Fruit fly (Drosophila melanogaster) whole organism, embryonic: ENCODE results near the gene Agpat1.

Source experiments
- Ada2b ChIP-seq: fragments of 200-800 bp; sonication (Bioruptor generic); IDR thresholded peaks from 2 replicates; pipeline ENCODE4 v1.3.6; 2022; ENCODE audit warnings: missing biosample characterization, missing genetic modification characterization
- B-H2 ChIP-seq: fragments of 200-800 bp; sonication (Bioruptor generic); optimal IDR thresholded peaks from 2 replicates; lab custom pipeline; 2018; ENCODE audit warnings: missing biosample characterization, mild to moderate bottlenecking, missing genetic modification characterization
- Bgb ChIP-seq: fragments of 200-800 bp; sonication (Bioruptor generic); IDR thresholded peaks from 2 replicates; pipeline ENCODE4 v1.3.6; 2022; ENCODE audit warnings: missing biosample characterization, missing genetic modification characterization; ENCODE audit not compliant: partially characterized antibody
- CG10147 ChIP-seq: fragments of 200-800 bp; sonication (Bioruptor generic); optimal IDR thresholded peaks from 2 replicates; lab custom pipeline; 2019; ENCODE audit warnings: missing biosample characterization, mild to moderate bottlenecking, missing genetic modification characterization, moderate library complexity
- CG10209 ChIP-seq: fragments of 200-800 bp; sonication (Bioruptor generic); optimal IDR thresholded peaks from 3 replicates; lab custom pipeline; 2017; ENCODE audit warnings: missing biosample characterization, mild to moderate bottlenecking, missing genetic modification characterization, missing genetic modification reagents
- CG10959 ChIP-seq: fragments of 200-800 bp; sonication (Bioruptor generic); IDR thresholded peaks from 2 replicates; pipeline ENCODE4 v1.3.6; 2022; ENCODE audit warnings: missing biosample characterization, missing genetic modification characterization
- CG11093 ChIP-seq: fragments of 200-800 bp; sonication (Bioruptor generic); IDR thresholded peaks from 3 replicates; pipeline ENCODE4 v1.3.6; 2022; ENCODE audit warnings: missing biosample characterization, missing genetic modification characterization
- CG11695 ChIP-seq: fragments of 200-800 bp; sonication (Bioruptor generic); IDR thresholded peaks from 3 replicates; pipeline ENCODE4 v1.3.6; 2022; ENCODE audit warnings: missing biosample characterization, missing genetic modification characterization
- CG1233 ChIP-seq: fragments of 200-800 bp; sonication (Bioruptor generic); optimal IDR thresholded peaks from 4 replicates; lab custom pipeline; 2018; ENCODE audit warnings: missing biosample characterization, mild to moderate bottlenecking, missing genetic modification characterization
- CG13296 ChIP-seq: fragments of 200-800 bp; sonication (Bioruptor generic); optimal IDR thresholded peaks from 3 replicates; lab custom pipeline; 2018; ENCODE audit warnings: missing biosample characterization, mild to moderate bottlenecking, missing genetic modification characterization
- CG14667 ChIP-seq: fragments of 200-800 bp; sonication (Bioruptor generic); IDR thresholded peaks from 2 replicates; pipeline ENCODE4 v1.3.6; 2022; ENCODE audit warnings: missing biosample characterization, missing genetic modification characterization
- CG15696 ChIP-seq: fragments of 200-800 bp; sonication (Bioruptor generic); optimal IDR thresholded peaks from 2 replicates; lab custom pipeline; 2019; ENCODE audit warnings: missing biosample characterization, mild to moderate bottlenecking, missing genetic modification characterization, moderate library complexity
- CG16863 ChIP-seq: fragments of 200-800 bp; sonication (Bioruptor generic); optimal IDR thresholded peaks from 3 replicates; lab custom pipeline; 2016; ENCODE audit warnings: missing biosample characterization, missing genetic modification characterization
- CG18764 ChIP-seq: fragments of 200-800 bp; sonication (Bioruptor generic); optimal IDR thresholded peaks from 3 replicates; lab custom pipeline; 2016; ENCODE audit warnings: missing biosample characterization, missing genetic modification characterization
- CG31365 ChIP-seq: fragments of 200-800 bp; sonication (Bioruptor generic); optimal IDR thresholded peaks from 2 replicates; lab custom pipeline; 2018; ENCODE audit warnings: missing biosample characterization, mild to moderate bottlenecking, missing genetic modification characterization
- CG32772 ChIP-seq: fragments of 200-800 bp; sonication (Bioruptor generic); IDR thresholded peaks from 2 replicates; pipeline ENCODE4 v1.3.6; 2022; ENCODE audit warnings: missing biosample characterization, missing genetic modification characterization
- CG33213 ChIP-seq: fragments of 200-800 bp; sonication (Bioruptor generic); optimal IDR thresholded peaks from 3 replicates; lab custom pipeline; 2016; ENCODE audit warnings: missing biosample characterization, missing genetic modification characterization
- CG34224 ChIP-seq: fragments of 200-800 bp; sonication (Bioruptor generic); IDR thresholded peaks from 3 replicates; pipeline ENCODE4 v1.3.6; 2022; ENCODE audit warnings: missing biosample characterization, missing genetic modification characterization; ENCODE audit not compliant: partially characterized antibody
- CG34376 ChIP-seq: fragments of 200-800 bp; sonication (Bioruptor generic); optimal IDR thresholded peaks from 2 replicates; lab custom pipeline; 2018; ENCODE audit warnings: missing biosample characterization, mild to moderate bottlenecking, missing genetic modification characterization
- CG34422 ChIP-seq: fragments of 200-800 bp; sonication (Bioruptor generic); IDR thresholded peaks from 3 replicates; pipeline ENCODE4 v1.3.6; 2022; ENCODE audit warnings: missing biosample characterization, missing genetic modification characterization
- CG3726 ChIP-seq: fragments of 200-800 bp; sonication (Bioruptor generic); IDR thresholded peaks from 3 replicates; pipeline ENCODE4, ENCODE4 v1.3.6; 2022; ENCODE audit warnings: missing biosample characterization, missing genetic modification characterization
- CG4282 ChIP-seq: fragments of 200-800 bp; sonication (Bioruptor generic); optimal IDR thresholded peaks from 2 replicates; lab custom pipeline; 2016; ENCODE audit warnings: missing biosample characterization, missing genetic modification characterization
- CG4328 ChIP-seq: fragments of 200-800 bp; sonication (Bioruptor generic); optimal IDR thresholded peaks from 3 replicates; lab custom pipeline; 2017; ENCODE audit warnings: missing biosample characterization, missing genetic modification reagents, missing genetic modification characterization
- CG4424 ChIP-seq: fragments of 200-800 bp; sonication (Bioruptor generic); optimal IDR thresholded peaks from 3 replicates; lab custom pipeline; 2016; ENCODE audit warnings: missing biosample characterization, missing genetic modification characterization
- CG4820 ChIP-seq: fragments of 200-800 bp; sonication (Bioruptor generic); optimal IDR thresholded peaks from 3 replicates; lab custom pipeline; 2016; ENCODE audit warnings: missing biosample characterization, missing genetic modification characterization
- CG6854 ChIP-seq: fragments of 200-800 bp; sonication (Bioruptor generic); optimal IDR thresholded peaks from 3 replicates; lab custom pipeline; 2017; ENCODE audit warnings: missing biosample characterization, mild to moderate bottlenecking, missing genetic modification characterization
- CG7839 ChIP-seq: fragments of 200-800 bp; sonication (Bioruptor generic); optimal IDR thresholded peaks from 3 replicates; lab custom pipeline; 2018; ENCODE audit warnings: missing biosample characterization, mild to moderate bottlenecking, missing genetic modification characterization, moderate library complexity
- CG7987 ChIP-seq: fragments of 200-800 bp; sonication (Bioruptor generic); optimal IDR thresholded peaks from 2 replicates; lab custom pipeline; 2018; ENCODE audit warnings: missing biosample characterization, mild to moderate bottlenecking, missing genetic modification characterization, moderate library complexity
- Dp ChIP-seq: fragments of 200-800 bp; sonication (Bioruptor generic); optimal IDR thresholded peaks from 2 replicates; lab custom pipeline; 2018; ENCODE audit warnings: missing biosample characterization, mild to moderate bottlenecking, missing genetic modification characterization, moderate library complexity
- Elba2 ChIP-seq: fragments of 200-800 bp; sonication (Bioruptor generic); optimal IDR thresholded peaks from 3 replicates; lab custom pipeline; 2016; ENCODE audit warnings: missing biosample characterization, missing genetic modification characterization
- Hmx ChIP-seq: fragments of 200-800 bp; sonication (Bioruptor generic); optimal IDR thresholded peaks from 2 replicates; lab custom pipeline; 2016; ENCODE audit warnings: missing biosample characterization, missing genetic modification characterization
- Lim3 ChIP-seq: fragments of 200-800 bp; sonication (Bioruptor generic); IDR thresholded peaks from 2 replicates; pipeline ENCODE4 v1.3.6; 2022; ENCODE audit warnings: missing biosample characterization, missing genetic modification characterization
- Meics ChIP-seq: fragments of 200-800 bp; sonication (Bioruptor generic); optimal IDR thresholded peaks from 2 replicates; lab custom pipeline; 2017; ENCODE audit warnings: missing biosample characterization, mild to moderate bottlenecking, missing genetic modification characterization
- Six4 ChIP-seq: fragments of 200-800 bp; sonication (Bioruptor generic); optimal IDR thresholded peaks from 2 replicates; lab custom pipeline; 2016; ENCODE audit warnings: missing biosample characterization, missing genetic modification characterization
- Sox100B ChIP-seq: fragments of 200-800 bp; sonication (Bioruptor generic); optimal IDR thresholded peaks from 3 replicates; lab custom pipeline; 2018; ENCODE audit warnings: missing biosample characterization, mild to moderate bottlenecking, missing genetic modification characterization
- az2 ChIP-seq: fragments of 200-800 bp; sonication (Bioruptor generic); optimal IDR thresholded peaks from 3 replicates; lab custom pipeline; 2016; ENCODE audit warnings: missing biosample characterization, missing genetic modification characterization
- cas ChIP-seq: fragments of 200-800 bp; sonication (Bioruptor generic); IDR thresholded peaks from 2 replicates; pipeline ENCODE4 v1.3.6; 2022; ENCODE audit warnings: missing biosample characterization, missing genetic modification characterization
- chn ChIP-seq: fragments of 200-800 bp; sonication (Bioruptor generic); optimal IDR thresholded peaks from 2 replicates; lab custom pipeline; 2016; ENCODE audit warnings: missing biosample characterization, missing genetic modification characterization
- ci ChIP-seq: fragments of 200-800 bp; sonication (Bioruptor generic); IDR thresholded peaks from 3 replicates; pipeline ENCODE4 v1.3.6; 2022; ENCODE audit warnings: missing biosample characterization, missing genetic modification characterization
- crc ChIP-seq: fragments of 200-800 bp; sonication (Bioruptor generic); optimal IDR thresholded peaks from 2 replicates; lab custom pipeline; 2016; ENCODE audit warnings: missing biosample characterization, missing genetic modification characterization
- dati ChIP-seq: fragments of 200-800 bp; sonication (Bioruptor generic); IDR thresholded peaks from 2 replicates; pipeline ENCODE4 v1.3.6; 2022; ENCODE audit warnings: missing biosample characterization, missing genetic modification characterization
- fru ChIP-seq: fragments of >200 bp; optimal IDR thresholded peaks from 2 replicates; lab custom pipeline; 2017
- h ChIP-seq: fragments of >200 bp; optimal IDR thresholded peaks from 2 replicates; lab custom pipeline; 2017
- insv ChIP-seq, 2 experiments: fragments of 200-800 bp; sonication (Bioruptor generic); optimal IDR thresholded peaks; 3 replicates each; lab custom pipeline; 2016 to 2018; ENCODE audit warnings: missing biosample characterization in 2 of 2, missing genetic modification characterization in 2 of 2
- inv ChIP-seq: fragments of 200-800 bp; sonication (Bioruptor generic); IDR thresholded peaks from 2 replicates; pipeline ENCODE4 v1.3.6; 2022; ENCODE audit warnings: missing biosample characterization, missing genetic modification characterization; ENCODE audit not compliant: partially characterized antibody
- lbe ChIP-seq: fragments of 200-800 bp; sonication (Bioruptor generic); optimal IDR thresholded peaks from 2 replicates; lab custom pipeline; 2016; ENCODE audit warnings: missing biosample characterization, mild to moderate bottlenecking, missing genetic modification characterization
- luna ChIP-seq: fragments of 200-800 bp; sonication (Bioruptor generic); optimal IDR thresholded peaks from 2 replicates; lab custom pipeline; 2016; ENCODE audit warnings: missing biosample characterization, missing genetic modification characterization
- nerfin-2 ChIP-seq: fragments of 200-800 bp; sonication (Bioruptor generic); IDR thresholded peaks from 2 replicates; pipeline ENCODE4 v1.3.6; 2022; ENCODE audit warnings: missing biosample characterization, missing genetic modification characterization; ENCODE audit not compliant: partially characterized antibody
- onecut ChIP-seq: fragments of 200-800 bp; sonication (Bioruptor generic); IDR thresholded peaks from 2 replicates; pipeline ENCODE4 v1.3.6; 2022; ENCODE audit warnings: missing biosample characterization, missing genetic modification characterization
- psq ChIP-seq: fragments of 200-800 bp; sonication (Bioruptor generic); optimal IDR thresholded peaks from 2 replicates; lab custom pipeline; 2017; ENCODE audit warnings: missing biosample characterization, missing genetic modification characterization
- vvl ChIP-seq: fragments of 200-800 bp; sonication (Bioruptor generic); IDR thresholded peaks from 2 replicates; pipeline ENCODE4 v1.3.6; 2022; ENCODE audit warnings: missing biosample characterization, missing genetic modification characterization
- z ChIP-seq: fragments of 200-800 bp; sonication (Bioruptor generic); IDR thresholded peaks from 3 replicates; pipeline ENCODE4 v1.3.6; 2022; ENCODE audit warnings: missing biosample characterization, missing genetic modification characterization

Gene Agpat1

dm6 chrX:12752196-12752595 lies 12.9 kb upstream of the Agpat1 start (continued):
- TF ChIP-seq crc (GFP tag; lab: Kevin White, UChicago) (peak; percentile 98), CG10147 (GFP tag; lab: Kevin White, UChicago) (peak; percentile 99), Hmx (GFP tag; lab: Kevin White, UChicago) (peak; percentile 98), insv (GFP tag; optimal IDR thresholded peaks at IDR 0.05; lab: Kevin White, UChicago) (peak; percentile 69 to 73), Ada2b (GFP tag; lab: Robert Waterston, UW) (peak; percentile 99), CG33213 (GFP tag; lab: Kevin White, UChicago) (peak; percentile 99), CG32772 (GFP tag; lab: Robert Waterston, UW) (peak; percentile 99), lbe (peak; percentile 99), Sox100B (GFP tag; lab: Kevin White, UChicago) (peak; percentile 97), az2 (GFP tag; lab: Kevin White, UChicago) (peak; percentile 99), CG4328 (peak; percentile 89), CG34224 (no peak), onecut (GFP tag; lab: Robert Waterston, UW) (peak; percentile 97), Meics (GFP tag; lab: Kevin White, UChicago) (peak; percentile 99), CG18764 (peak; percentile 98), luna (GFP tag; lab: Kevin White, UChicago) (peak; percentile 98), CG6854 (GFP tag; lab: Kevin White, UChicago) (peak; percentile 99), Elba2 (GFP tag; lab: Kevin White, UChicago) (peak; percentile 94), CG15696 (peak; percentile 96), CG4424 (GFP tag; lab: Kevin White, UChicago) (peak; percentile 99), CG3726 (GFP tag; lab: Robert Waterston, UW) (peak; percentile 98), CG7839 (tag; lab: Kevin White, UChicago) (peak; percentile 99), CG10209 (GFP tag; lab: Kevin White, UChicago) (peak; percentile 99), cas (GFP tag; lab: Robert Waterston, UW) (peak; percentile 98), inv (no peak), fru (no peak), CG13296 (peak; percentile 98), CG16863 (GFP tag; lab: Kevin White, UChicago) (peak; percentile 99), CG4282 (GFP tag; lab: Kevin White, UChicago) (peak; percentile 98), Lim3 (peak; percentile 95), CG34422 (GFP tag; lab: Robert Waterston, UW) (peak; percentile 99), chn (GFP tag; lab: Kevin White, UChicago) (peak; percentile 99), CG10959 (GFP tag; lab: Robert Waterston, UW) (peak; percentile 99), CG1233 (GFP tag; lab: Kevin White, UChicago) (peak; percentile 88), psq (GFP tag; lab: Kevin White, UChicago) (peak; percentile 99), h (no peak), Six4 (GFP tag; lab: Kevin White, UChicago) (peak; percentile 99), dati (GFP tag; lab: Robert Waterston, UW) (peak; percentile 98), nerfin-2 (GFP tag; lab: Robert Waterston, UW) (no peak), Dp (GFP tag; lab: Kevin White, UChicago) (peak; percentile 25), B-H2 (GFP tag; lab: Kevin White, UChicago) (peak; percentile 94), ci (peak; percentile 98), z (GFP tag; lab: Robert Waterston, UW) (peak; percentile 86), CG4820 (GFP tag; lab: Kevin White, UChicago) (peak; percentile 99), Bgb (GFP tag; lab: Robert Waterston, UW) (0 out of 2 replicates have a peak, but pooled peaks have one; percentile 6), vvl (GFP tag; lab: Robert Waterston, UW) (peak; percentile 99), CG31365 (tag; lab: Kevin White, UChicago) (peak; percentile 92), CG11093 (GFP tag; lab: Robert Waterston, UW) (peak; percentile 98), CG34376 (GFP tag; lab: Kevin White, UChicago) (peak; percentile 97), CG7987 (peak; percentile 96), CG14667 (peak; percentile 98), CG11695 (GFP tag; lab: Robert Waterston, UW) (peak; percentile 99)
